Worm (Caenorhabditis elegans) whole organism, L2 larva: ENCODE measurements around the gene F14D2.14.

ENCODE experiments used
- Y55F3AM.14 ChIP-seq: fragments of 200-800 bp; sonication (Bioruptor generic); optimal IDR thresholded peaks from 2 replicates; lab custom pipeline; 2018; ENCODE audit warnings: mild to moderate bottlenecking, missing genetic modification characterization, missing compliant biosample characterization
- ama-1 ChIP-seq: fragments of 150-350 bp; optimal IDR thresholded peaks from 2 replicates; lab custom pipeline; 2018; ENCODE audit warnings: inconsistent platforms
- ceh-82 ChIP-seq: fragments of 150-350 bp; optimal IDR thresholded peaks from 2 replicates; lab custom pipeline; 2014; ENCODE audit warnings: missing biosample characterization, missing genetic modification characterization
- fos-1 ChIP-seq: fragments of 150-350 bp; optimal IDR thresholded peaks from 2 replicates; lab custom pipeline; 2014; ENCODE audit warnings: missing biosample characterization, missing genetic modification characterization
- lin-13 ChIP-seq: fragments of 150-350 bp; optimal IDR thresholded peaks from 2 replicates; lab custom pipeline; 2014; ENCODE audit warnings: missing biosample characterization, missing genetic modification reagents, missing genetic modification characterization
- nhr-11 ChIP-seq: fragments of 150-350 bp; optimal IDR thresholded peaks from 2 replicates; lab custom pipeline; 2014; ENCODE audit warnings: missing biosample characterization, missing genetic modification characterization
- nhr-23 ChIP-seq: fragments of 150-350 bp; optimal IDR thresholded peaks from 2 replicates; lab custom pipeline; 2014; ENCODE audit warnings: missing biosample characterization, missing genetic modification reagents, missing genetic modification characterization
- nhr-237 ChIP-seq: fragments of 150-350 bp; optimal IDR thresholded peaks from 2 replicates; lab custom pipeline; 2014; ENCODE audit warnings: missing biosample characterization, missing genetic modification characterization
- nhr-6 ChIP-seq: fragments of 150-350 bp; optimal IDR thresholded peaks from 2 replicates; lab custom pipeline; 2014; ENCODE audit warnings: missing biosample characterization, missing genetic modification characterization
- sem-4 ChIP-seq: fragments of 150-350 bp; optimal IDR thresholded peaks from 2 replicates; lab custom pipeline; 2014; ENCODE audit warnings: missing biosample characterization, missing genetic modification reagents, missing genetic modification characterization
- snpc-4 ChIP-seq: fragments of 150-350 bp; optimal IDR thresholded peaks from 2 replicates; lab custom pipeline; 2014; ENCODE audit warnings: missing biosample characterization, missing genetic modification characterization
- ztf-11 ChIP-seq: sonication (generic microtip); optimal IDR thresholded peaks from 2 replicates; lab custom pipeline; 2017; ENCODE audit warnings: missing biosample characterization, missing genetic modification characterization
- ztf-4 ChIP-seq: fragments of 150-350 bp; optimal IDR thresholded peaks from 2 replicates; lab custom pipeline; 2014; ENCODE audit warnings: missing biosample characterization, missing genetic modification characterization

ce11 chrII:3344917-3345316 is 2.9 kb downstream of the F14D2.14 start, which contains the start of gene bath-28:
- TF ChIP-seq Y55F3AM.14 (GFP tag; lab: Kevin White, UChicago) = no peak
- no peak for TF ChIP-seq nhr-237 (tag; lab: Kevin White, UChicago)
- no peak for TF ChIP-seq lin-13 (GFP tag; lab: Kevin White, UChicago)
- no peak for TF ChIP-seq sem-4 (tag; lab: Kevin White, UChicago)
- TF ChIP-seq ceh-82 = no peak
- TF ChIP-seq nhr-6 = no peak
- no peak for TF ChIP-seq ztf-11 (tag; lab: Kevin White, UChicago)
- no peak for TF ChIP-seq nhr-11 (tag; lab: Kevin White, UChicago)
- no peak for TF ChIP-seq ama-1 (lab: Kevin White, UChicago)
- no peak for TF ChIP-seq snpc-4 (tag; lab: Kevin White, UChicago)
- TF ChIP-seq fos-1 = no peak
- TF ChIP-seq ztf-4 (tag; lab: Kevin White, UChicago) = no peak
- TF ChIP-seq nhr-23 (tag; lab: Kevin White, UChicago) = no peak
